Worm (Caenorhabditis elegans) whole organism, L3 larva: ENCODE results near the gene dyci-1.

ENCODE experiments used
- ZK546.5 ChIP-seq: sonication (generic microtip); optimal IDR thresholded peaks from 2 replicates; lab custom pipeline; 2017; ENCODE audit warnings: missing biosample characterization, missing genetic modification characterization
- ama-1 ChIP-seq: fragments of 150-350 bp; optimal IDR thresholded peaks from 2 replicates; lab custom pipeline; 2018
- ceh-28 ChIP-seq: fragments of 150-350 bp; optimal IDR thresholded peaks from 2 replicates; lab custom pipeline; 2014; ENCODE audit warnings: missing biosample characterization, missing genetic modification reagents, missing genetic modification characterization
- fos-1 ChIP-seq: fragments of 150-350 bp; optimal IDR thresholded peaks from 2 replicates; lab custom pipeline; 2014; ENCODE audit warnings: missing biosample characterization, missing genetic modification characterization
- lin-15B ChIP-seq: fragments of 150-350 bp; optimal IDR thresholded peaks from 2 replicates; lab custom pipeline; 2014; ENCODE audit warnings: missing biosample characterization, missing genetic modification characterization
- mdl-1 ChIP-seq: fragments of 150-350 bp; optimal IDR thresholded peaks from 2 replicates; lab custom pipeline; 2014; ENCODE audit warnings: missing biosample characterization, missing genetic modification characterization
- nhr-237 ChIP-seq: fragments of 150-350 bp; optimal IDR thresholded peaks from 2 replicates; lab custom pipeline; 2014; ENCODE audit warnings: missing biosample characterization, missing genetic modification characterization
- nhr-77 ChIP-seq: fragments of 150-350 bp; optimal IDR thresholded peaks from 2 replicates; lab custom pipeline; 2014; ENCODE audit warnings: missing biosample characterization, missing genetic modification characterization
- zag-1 ChIP-seq: fragments of 150-350 bp; optimal IDR thresholded peaks from 2 replicates; lab custom pipeline; 2014; ENCODE audit warnings: missing biosample characterization, missing genetic modification characterization
- ztf-11 ChIP-seq: fragments of 150-350 bp; optimal IDR thresholded peaks from 2 replicates; lab custom pipeline; 2014; ENCODE audit warnings: missing biosample characterization, missing genetic modification characterization

ce11 chrIV:6792380-6793309 is 7.6 kb upstream of the dyci-1 start:
- no peak for TF ChIP-seq ceh-28
- TF ChIP-seq mdl-1 (tag; lab: Kevin White, UChicago), result no peak
- no peak for TF ChIP-seq fos-1 (tag; lab: Kevin White, UChicago)
- TF ChIP-seq nhr-237 (tag; lab: Kevin White, UChicago), result no peak
- TF ChIP-seq ama-1 (lab: Kevin White, UChicago), result no peak
- peak; percentile 8 for TF ChIP-seq nhr-77
- no peak for TF ChIP-seq zag-1 (tag; lab: Kevin White, UChicago)
- TF ChIP-seq ztf-11 (tag; lab: Kevin White, UChicago), result no peak
- TF ChIP-seq lin-15B, result no peak
- no peak for TF ChIP-seq ZK546.5 (tag; lab: Kevin White, UChicago)
